Worm (Caenorhabditis elegans): ENCODE results near the gene pqn-83.

Gene pqn-83

ce11 chrIII:13104410-13104809 lies 5.1 kb upstream of the pqn-83 start:
- TF ChIP-seq flt-1 (GFP tag; IDR thresholded peaks at IDR 0.05) (no peak), klf-2 (GFP tag; conservative IDR thresholded peaks at IDR 0.05) (no peak), ztf-23 (GFP tag; IDR thresholded peaks at IDR 0.05) (no peak), tab-1 (GFP tag; IDR thresholded peaks at IDR 0.05) (no peak), T22C8.4 (GFP tag; IDR thresholded peaks at IDR 0.05) (no peak), cog-1 (tag; optimal IDR thresholded peaks at IDR 0.05) (no peak), ztf-29 (GFP tag; IDR thresholded peaks at IDR 0.05) (no peak), ref-1 (GFP tag; conservative IDR thresholded peaks at IDR 0.05) (no peak), med-1 (GFP tag; optimal IDR thresholded peaks at IDR 0.05; ENCODE audit: insufficient read depth) (no peak)

- TF ChIP-seq cog-1 (tag; optimal IDR thresholded peaks at IDR 0.05): no peak
- TF ChIP-seq ztf-23 (GFP tag; IDR thresholded peaks at IDR 0.05): no peak
- no peak for TF ChIP-seq med-1 (GFP tag; optimal IDR thresholded peaks at IDR 0.05; ENCODE audit: insufficient read depth)
- no peak for TF ChIP-seq T22C8.4 (GFP tag; IDR thresholded peaks at IDR 0.05)
- TF ChIP-seq flt-1 (GFP tag; IDR thresholded peaks at IDR 0.05): no peak
- TF ChIP-seq ztf-29 (GFP tag; IDR thresholded peaks at IDR 0.05): no peak
- TF ChIP-seq klf-2 (GFP tag; conservative IDR thresholded peaks at IDR 0.05): no peak
- no peak for TF ChIP-seq ref-1 (GFP tag; conservative IDR thresholded peaks at IDR 0.05)
- TF ChIP-seq tab-1 (GFP tag; IDR thresholded peaks at IDR 0.05): no peak
Observed at ce11 chrIII:13103980-13104379, 4.7 kb upstream of the pqn-83 start.

ce11 chrIII:13101070-13101469 lies 1.8 kb upstream of the pqn-83 start:
- no peak for TF ChIP-seq cog-1 (tag; optimal IDR thresholded peaks at IDR 0.05)
- peak; percentile 30; the same call in 1 of the 2 replicates for TF ChIP-seq T22C8.4 (GFP tag; IDR thresholded peaks at IDR 0.05)
- TF ChIP-seq ztf-29 (GFP tag; IDR thresholded peaks at IDR 0.05): no peak

- TF ChIP-seq flt-1 (GFP tag; IDR thresholded peaks at IDR 0.05) (no peak), ztf-23 (GFP tag; IDR thresholded peaks at IDR 0.05) (peak; percentile 49; the same call in 1 of the 2 replicates)
Observed at ce11 chrIII:13092352-13092751, 6.9 kb downstream of the pqn-83 start.

- TF ChIP-seq ztf-29 (GFP tag; IDR thresholded peaks at IDR 0.05) (no peak), tab-1 (GFP tag; IDR thresholded peaks at IDR 0.05) (no peak)
Observed at ce11 chrIII:13091072-13091538, 8.2 kb downstream of the pqn-83 start, which contains the start of gene Y39E4B.13. Gene Y39E4B.13, plus strand, starts transcription at chrIII:13091122.

- no peak for TF ChIP-seq flt-1 (GFP tag; IDR thresholded peaks at IDR 0.05)
- no peak for TF ChIP-seq klf-2 (GFP tag; conservative IDR thresholded peaks at IDR 0.05)
- no peak for TF ChIP-seq ref-1 (GFP tag; conservative IDR thresholded peaks at IDR 0.05)
- TF ChIP-seq T22C8.4 (GFP tag; IDR thresholded peaks at IDR 0.05): no peak
- no peak for TF ChIP-seq cog-1 (tag; optimal IDR thresholded peaks at IDR 0.05)
- TF ChIP-seq med-1 (GFP tag; optimal IDR thresholded peaks at IDR 0.05; ENCODE audit: insufficient read depth): no peak
- no peak for TF ChIP-seq ztf-29 (GFP tag; IDR thresholded peaks at IDR 0.05)
- TF ChIP-seq tab-1 (GFP tag; IDR thresholded peaks at IDR 0.05): no peak
- no peak for TF ChIP-seq ztf-23 (GFP tag; IDR thresholded peaks at IDR 0.05)
Observed at ce11 chrIII:13087437-13087836, 11.8 kb downstream of the pqn-83 start.

- TF ChIP-seq med-1 (GFP tag; optimal IDR thresholded peaks at IDR 0.05; ENCODE audit: insufficient read depth) (no peak), klf-2 (GFP tag; conservative IDR thresholded peaks at IDR 0.05) (no peak), T22C8.4 (GFP tag; IDR thresholded peaks at IDR 0.05) (no peak), flt-1 (GFP tag; IDR thresholded peaks at IDR 0.05) (0 out of 2 replicates have a peak, but pooled peaks have one; percentile 17)
Observed at ce11 chrIII:13071432-13072259, 27.6 kb downstream of the pqn-83 start.

ce11 chrIII:13070548-13071050 lies 28.7 kb downstream of the pqn-83 start, which contains the start of gene Y39E4B.6:
Gene Y39E4B.6, plus strand, starts transcription at chrIII:13070756.
- TF ChIP-seq ztf-29 (GFP tag; IDR thresholded peaks at IDR 0.05) (peak; percentile 81; the same call in 1 of the 2 replicates), flt-1 (GFP tag; IDR thresholded peaks at IDR 0.05) (peak; percentile 91), cog-1 (tag; optimal IDR thresholded peaks at IDR 0.05) (peak; percentile 98), T22C8.4 (GFP tag; IDR thresholded peaks at IDR 0.05) (peak; percentile 56; the same call in 1 of the 2 replicates), ztf-23 (GFP tag; IDR thresholded peaks at IDR 0.05) (peak; percentile 86), ref-1 (GFP tag; conservative IDR thresholded peaks at IDR 0.05) (no peak), tab-1 (GFP tag; IDR thresholded peaks at IDR 0.05) (no peak), med-1 (GFP tag; optimal IDR thresholded peaks at IDR 0.05; ENCODE audit: insufficient read depth) (peak; percentile 3), klf-2 (GFP tag; conservative IDR thresholded peaks at IDR 0.05) (no peak)

- TF ChIP-seq ztf-23 (GFP tag; IDR thresholded peaks at IDR 0.05) (no peak), cog-1 (tag; optimal IDR thresholded peaks at IDR 0.05) (no peak), klf-2 (GFP tag; conservative IDR thresholded peaks at IDR 0.05) (no peak), med-1 (GFP tag; optimal IDR thresholded peaks at IDR 0.05; ENCODE audit: insufficient read depth) (no peak), ztf-29 (GFP tag; IDR thresholded peaks at IDR 0.05) (no peak), T22C8.4 (GFP tag; IDR thresholded peaks at IDR 0.05) (no peak), flt-1 (GFP tag; IDR thresholded peaks at IDR 0.05) (no peak), tab-1 (GFP tag; IDR thresholded peaks at IDR 0.05) (no peak), ref-1 (GFP tag; conservative IDR thresholded peaks at IDR 0.05) (no peak)
Observed at ce11 chrIII:13069416-13069815, 29.8 kb downstream of the pqn-83 start.
